Fruit fly (Drosophila melanogaster): ENCODE results near the gene CG14227.
A peak's percentile ranks its signal among the peaks of the same experiment; 100 is the strongest.

CG14227 gene

dm6 chrX:19692951-19693698 lies 4.4 kb upstream of the CG14227 start, which contains the start of gene Mer (continued):
- TF ChIP-seq fd85E (GFP tag; optimal IDR thresholded peaks at IDR 0.05) (peak; percentile 51), Smox (GFP tag; optimal IDR thresholded peaks at IDR 0.05) (peak; percentile 80), dsx (GFP tag; optimal IDR thresholded peaks at IDR 0.05; ENCODE audit: poor library complexity, severe bottlenecking) (peak; percentile 78), Hr39 (GFP tag; optimal IDR thresholded peaks at IDR 0.05) (peak; percentile 82), fd59A (GFP tag; optimal IDR thresholded peaks at IDR 0.05) (peak; percentile 70), CG6163 (GFP tag; IDR thresholded peaks at IDR 0.05) (peak; percentile 91), cyc (GFP tag; optimal IDR thresholded peaks at IDR 0.05) (peak; percentile 83), fkh (GFP tag; optimal IDR thresholded peaks at IDR 0.05) (no peak), Lpt (GFP tag; optimal IDR thresholded peaks at IDR 0.05) (peak; percentile 84)

dm6 chrX:19690050-19690449 lies 1.3 kb upstream of the CG14227 start:
- TF ChIP-seq CG34406 (GFP tag; optimal IDR thresholded peaks at IDR 0.05): no peak
- no peak for TF ChIP-seq Lpt (GFP tag; optimal IDR thresholded peaks at IDR 0.05)
- no peak for TF ChIP-seq Hr39 (GFP tag; optimal IDR thresholded peaks at IDR 0.05)
- TF ChIP-seq Sox102F (GFP tag; optimal IDR thresholded peaks at IDR 0.05): no peak
- TF ChIP-seq CG16779 (tag; optimal IDR thresholded peaks at IDR 0.05): no peak
- no peak for TF ChIP-seq Eip75B (GFP tag; optimal IDR thresholded peaks at IDR 0.05)

DNA sequence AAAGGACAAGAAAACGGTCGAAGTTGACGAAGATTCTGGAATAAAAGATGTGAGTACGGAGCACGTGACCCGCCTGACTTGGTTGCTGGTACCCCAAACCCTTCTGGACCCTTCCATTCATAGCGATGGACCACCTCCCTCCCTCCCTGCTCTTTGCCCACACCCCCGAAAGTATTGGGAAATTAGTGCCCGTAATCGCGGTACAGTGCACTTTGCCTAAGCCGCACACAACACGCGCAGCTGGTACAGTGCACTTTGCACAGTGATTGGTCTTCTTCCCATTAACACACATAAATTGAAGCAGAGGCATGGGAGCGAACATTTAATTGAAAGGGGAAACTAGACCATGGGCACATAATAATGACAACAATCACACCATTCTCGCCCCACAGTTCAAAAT lies 4.7 kb downstream of the CG14227 start:
- TF ChIP-seq CG4318 (GFP tag; optimal IDR thresholded peaks at IDR 0.05) (no peak), CG6792 (GFP tag; optimal IDR thresholded peaks at IDR 0.05) (no peak), Eip93F (GFP tag; optimal IDR thresholded peaks at IDR 0.05) (no peak), dac (GFP tag; optimal IDR thresholded peaks at IDR 0.05) (no peak), OdsH (GFP tag; optimal IDR thresholded peaks at IDR 0.05) (no peak), salr (GFP tag; optimal IDR thresholded peaks at IDR 0.05) (no peak)

DNA sequence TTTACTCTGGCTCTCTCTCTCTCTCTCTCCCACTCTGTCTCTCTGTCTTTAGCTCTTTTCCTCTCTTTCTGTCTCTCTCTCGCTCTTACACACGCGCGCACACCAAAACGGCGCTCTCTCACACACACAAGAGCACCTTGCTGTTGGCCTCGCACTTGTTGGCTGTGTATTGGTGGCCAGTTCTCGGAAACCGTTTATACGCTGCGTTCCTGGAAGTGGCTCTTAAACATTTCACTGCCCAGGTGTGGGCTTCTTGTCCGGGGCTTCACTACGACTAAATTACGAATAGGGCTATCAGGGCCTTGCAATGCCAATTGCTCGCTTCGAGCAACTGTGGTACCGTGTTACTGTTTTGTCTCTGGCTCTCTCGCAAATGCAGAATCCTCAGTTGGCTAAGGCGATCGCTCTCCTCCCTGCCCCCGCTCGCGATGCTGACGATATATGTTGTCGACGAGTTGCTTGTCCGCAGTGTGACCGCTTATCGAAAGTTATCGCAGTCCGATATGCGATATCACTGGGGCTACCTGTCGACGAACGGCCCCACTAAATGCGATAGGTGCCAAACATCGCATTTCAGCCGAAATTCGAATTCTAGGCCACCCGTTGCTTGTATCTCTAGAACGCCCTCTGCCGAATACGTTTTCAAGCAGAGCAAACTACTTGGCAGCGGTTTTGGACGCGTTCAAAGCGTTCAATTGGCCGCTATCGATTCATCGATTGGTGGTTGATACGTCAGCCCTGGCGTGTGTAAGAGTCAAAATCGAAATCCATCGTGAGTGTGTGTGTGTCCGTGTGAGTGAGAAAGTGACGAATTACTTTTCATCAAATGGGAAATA lies 5.5 kb downstream of the CG14227 start, which contains the start of the genes dome and Ubqn:
TSS of gene dome (minus strand) at position 479 of the 836 bp plus-strand sequence.
TSS of gene Ubqn (plus strand) at position 769 of the 836 bp plus-strand sequence.
- TF ChIP-seq CG6808 (GFP tag; optimal IDR thresholded peaks at IDR 0.05) (no peak), ss (GFP tag; optimal IDR thresholded peaks at IDR 0.05) (peak in 1 of 2 experiments; percentile 36), CG8632 (GFP tag; optimal IDR thresholded peaks at IDR 0.05) (no peak), CG3032 (tag; optimal IDR thresholded peaks at IDR 0.05) (peak; percentile 9), spab (GFP tag; optimal IDR thresholded peaks at IDR 0.05) (no peak), net (GFP tag; optimal IDR thresholded peaks at IDR 0.05) (peak; percentile 45), Eip78C (GFP tag) (peak; percentile 77), Blimp-1 (GFP tag; optimal IDR thresholded peaks at IDR 0.05) (peak; percentile 44), eg (GFP tag; IDR thresholded peaks at IDR 0.05) (0 out of 3 replicates have a peak, but pooled peaks have one; percentile 22), CG7368 (GFP tag; optimal IDR thresholded peaks at IDR 0.05) (peak; percentile 0), Sox14 (GFP tag; optimal IDR thresholded peaks at IDR 0.05) (peak; percentile 8), CG15336 (GFP tag; IDR thresholded peaks at IDR 0.05) (peak; percentile 49; the same call in 1 of the 2 replicates), CG6854 (GFP tag; optimal IDR thresholded peaks at IDR 0.05) (peak; percentile 82), svp (GFP tag) (no peak), CG6792 (GFP tag; optimal IDR thresholded peaks at IDR 0.05) (no peak), dsx (GFP tag; optimal IDR thresholded peaks at IDR 0.05; ENCODE audit: poor library complexity, severe bottlenecking) (peak; percentile 9), vri (GFP tag; optimal IDR thresholded peaks at IDR 0.05) (no peak), achi (GFP tag; optimal IDR thresholded peaks at IDR 0.05) (no peak), topi (GFP tag; optimal IDR thresholded peaks at IDR 0.05) (peak; percentile 22), CG1621 (tag; optimal IDR thresholded peaks at IDR 0.05) (no peak), fkh (GFP tag; optimal IDR thresholded peaks at IDR 0.05) (no peak)
